Fruit fly (Drosophila melanogaster) whole organism, embryonic: ENCODE results near the gene Diedel2.
A peak's percentile ranks its signal among the peaks of the same experiment; 100 is the strongest.

Experiments
- Aef1 ChIP-seq: fragments of 200-800 bp; sonication (Bioruptor generic); IDR thresholded peaks from 3 replicates; pipeline ENCODE4 v1.3.6; 2022; ENCODE audit warnings: missing biosample characterization, missing genetic modification characterization
- Awh ChIP-seq: fragments of 200-800 bp; sonication (Bioruptor generic); IDR thresholded peaks from 2 replicates; pipeline ENCODE4, ENCODE4 v1.3.6; 2022; ENCODE audit warnings: missing biosample characterization, missing genetic modification characterization
- CG12391 ChIP-seq: fragments of 200-800 bp; sonication (Bioruptor generic); optimal IDR thresholded peaks from 3 replicates; lab custom pipeline; 2018; ENCODE audit warnings: missing biosample characterization, mild to moderate bottlenecking, missing genetic modification characterization, moderate library complexity
- CG12744 ChIP-seq: fragments of 200-800 bp; sonication (Bioruptor generic); optimal IDR thresholded peaks from 2 replicates; lab custom pipeline; 2016; ENCODE audit warnings: missing biosample characterization, missing genetic modification characterization
- CG13123 ChIP-seq: fragments of 200-800 bp; sonication (Bioruptor generic); optimal IDR thresholded peaks from 2 replicates; lab custom pipeline; 2016; ENCODE audit warnings: missing biosample characterization, missing genetic modification characterization
- CG18599 ChIP-seq: fragments of 200-800 bp; sonication (Bioruptor generic); optimal IDR thresholded peaks from 3 replicates; lab custom pipeline; 2017; ENCODE audit warnings: missing biosample characterization, missing genetic modification characterization, mild to moderate bottlenecking, moderate library complexity, missing genetic modification reagents
- CG2712 ChIP-seq: fragments of 200-800 bp; optimal IDR thresholded peaks from 3 replicates; lab custom pipeline; 2019; ENCODE audit warnings: missing biosample characterization, mild to moderate bottlenecking, missing genetic modification characterization, moderate library complexity
- CG33213 ChIP-seq: fragments of 200-800 bp; sonication (Bioruptor generic); optimal IDR thresholded peaks from 3 replicates; lab custom pipeline; 2016; ENCODE audit warnings: missing biosample characterization, missing genetic modification characterization
- CG3726 ChIP-seq: fragments of 200-800 bp; sonication (Bioruptor generic); IDR thresholded peaks from 3 replicates; pipeline ENCODE4, ENCODE4 v1.3.6; 2022; ENCODE audit warnings: missing biosample characterization, missing genetic modification characterization
- CG8765 ChIP-seq: fragments of 200-800 bp; sonication (Bioruptor generic); IDR thresholded peaks from 2 replicates; pipeline ENCODE4 v1.3.6; 2022; ENCODE audit warnings: missing biosample characterization, missing genetic modification characterization
- CG8924 ChIP-seq: fragments of 200-800 bp; optimal IDR thresholded peaks from 3 replicates; lab custom pipeline; 2019; ENCODE audit warnings: missing biosample characterization, mild to moderate bottlenecking, missing genetic modification characterization, moderate library complexity
- CTCF ChIP-seq: fragments of 200-800 bp; sonication (Bioruptor generic); optimal IDR thresholded peaks from 2 replicates; lab custom pipeline; 2017; ENCODE audit warnings: missing biosample characterization, mild to moderate bottlenecking, missing genetic modification characterization, moderate library complexity
- D ChIP-seq, 2 experiments: fragments of 200-800 bp in 1 of 2; fragments of >200 bp in 1 of 2; sonication (Bioruptor generic) in 1 of 2; optimal IDR thresholded peaks; 2 replicates in 1 of 2; 3 replicates in 1 of 2; lab custom pipeline; 2017; ENCODE audit warnings: mild to moderate bottlenecking in 1 of 2, missing biosample characterization in 1 of 2, missing genetic modification characterization in 1 of 2, missing genetic modification reagents in 1 of 2
- Deaf1 ChIP-seq: fragments of 200-800 bp; optimal IDR thresholded peaks from 3 replicates; lab custom pipeline; 2019; ENCODE audit warnings: missing biosample characterization, mild to moderate bottlenecking, missing genetic modification characterization, moderate library complexity
- E2f2 ChIP-seq: fragments of 200-800 bp; sonication (Bioruptor generic); IDR thresholded peaks from 2 replicates; pipeline ENCODE4 v1.3.6; 2022; ENCODE audit warnings: missing biosample characterization, missing genetic modification characterization
- ERR ChIP-seq: fragments of 200-800 bp; sonication (Bioruptor generic); optimal IDR thresholded peaks from 2 replicates; lab custom pipeline; 2016; ENCODE audit warnings: missing biosample characterization, missing genetic modification characterization
- Gug ChIP-seq: fragments of 200-800 bp; sonication (Bioruptor generic); IDR thresholded peaks from 4 replicates; pipeline ENCODE4 v1.3.6; 2022; ENCODE audit warnings: missing biosample characterization, missing genetic modification characterization
- Hr3 ChIP-seq: fragments of 200-800 bp; sonication (Bioruptor generic); optimal IDR thresholded peaks from 3 replicates; lab custom pipeline; 2016; ENCODE audit warnings: missing biosample characterization, missing genetic modification characterization
- Med ChIP-seq: fragments of 200-800 bp; sonication (Bioruptor generic); peaks from one replicate; lab custom pipeline; 2016; ENCODE audit warnings: missing biosample characterization, missing genetic modification characterization, mild to moderate bottlenecking, inconsistent platforms, moderate library complexity
- NC2α ChIP-seq: fragments of 200-800 bp; sonication (Bioruptor generic); optimal IDR thresholded peaks from 2 replicates; lab custom pipeline; 2016; ENCODE audit warnings: missing biosample characterization, missing genetic modification characterization
- Neu2 ChIP-seq: fragments of 200-800 bp; sonication (Bioruptor generic); optimal IDR thresholded peaks from 3 replicates; lab custom pipeline; 2016; ENCODE audit warnings: missing biosample characterization, missing genetic modification characterization, borderline replicate concordance
- Oaz ChIP-seq: fragments of 200-800 bp; sonication (Bioruptor generic); IDR thresholded peaks from 2 replicates; pipeline ENCODE4 v1.3.6; 2022; ENCODE audit warnings: missing biosample characterization, missing genetic modification characterization
- Opbp ChIP-seq: fragments of 200-800 bp; sonication (Bioruptor generic); IDR thresholded peaks from 3 replicates; pipeline ENCODE4 v1.3.6; 2022; ENCODE audit warnings: missing biosample characterization, missing genetic modification characterization; ENCODE audit not compliant: partially characterized antibody
- abd-A ChIP-seq: fragments of 200-800 bp; sonication (Bioruptor generic); optimal IDR thresholded peaks from 3 replicates; lab custom pipeline; 2019; ENCODE audit warnings: missing biosample characterization, mild to moderate bottlenecking, missing genetic modification characterization, moderate library complexity
- ac ChIP-seq: fragments of 200-800 bp; sonication (Bioruptor generic); optimal IDR thresholded peaks from 3 replicates; lab custom pipeline; 2017; ENCODE audit warnings: missing biosample characterization, mild to moderate bottlenecking, missing genetic modification characterization
- ase ChIP-seq: fragments of 200-800 bp; sonication (Bioruptor generic); IDR thresholded peaks from 3 replicates; pipeline ENCODE4 v1.3.6; 2022; ENCODE audit warnings: missing biosample characterization, missing genetic modification characterization
- ci ChIP-seq: fragments of 200-800 bp; sonication (Bioruptor generic); IDR thresholded peaks from 3 replicates; pipeline ENCODE4 v1.3.6; 2022; ENCODE audit warnings: missing biosample characterization, missing genetic modification characterization
- crol ChIP-seq: fragments of 200-800 bp; sonication (Bioruptor generic); IDR thresholded peaks from 2 replicates; pipeline ENCODE4 v1.3.6; 2022; ENCODE audit warnings: missing biosample characterization, missing genetic modification characterization
- gsb-n ChIP-seq: fragments of 200-800 bp; sonication (Bioruptor generic); optimal IDR thresholded peaks from 3 replicates; lab custom pipeline; 2018; ENCODE audit warnings: missing biosample characterization, mild to moderate bottlenecking, missing genetic modification characterization
- h ChIP-seq: fragments of >200 bp; optimal IDR thresholded peaks from 2 replicates; lab custom pipeline; 2017
- ken ChIP-seq: fragments of 200-800 bp; sonication (Bioruptor generic); IDR thresholded peaks from 3 replicates; pipeline ENCODE4 v1.3.6; 2022; ENCODE audit warnings: missing biosample characterization, missing genetic modification characterization
- lab ChIP-seq: fragments of 200-800 bp; sonication (Bioruptor generic); optimal IDR thresholded peaks from 3 replicates; lab custom pipeline; 2017; ENCODE audit warnings: missing biosample characterization, missing genetic modification characterization, mild to moderate bottlenecking, moderate library complexity, missing genetic modification reagents
- lilli ChIP-seq: fragments of 200-800 bp; sonication (Bioruptor generic); optimal IDR thresholded peaks from 3 replicates; lab custom pipeline; 2016; ENCODE audit warnings: missing biosample characterization, missing genetic modification characterization
- peb ChIP-seq: fragments of 200-800 bp; sonication (Bioruptor generic); IDR thresholded peaks from 2 replicates; pipeline ENCODE4 v1.3.6; 2022; ENCODE audit warnings: missing biosample characterization, missing genetic modification characterization
- pfk ChIP-seq: fragments of 200-800 bp; sonication (Bioruptor generic); optimal IDR thresholded peaks from 2 replicates; lab custom pipeline; 2018; ENCODE audit warnings: missing biosample characterization, mild to moderate bottlenecking, missing genetic modification characterization, moderate library complexity
- prd ChIP-seq, 3 experiments: fragments of >200 bp in 2 of 3; fragments of 200-800 bp in 1 of 3; sonication (Bioruptor generic) in 1 of 3; optimal IDR thresholded peaks in 2 of 3; IDR thresholded peaks in 1 of 3; 2 replicates in 2 of 3; 3 replicates in 1 of 3; pipeline versions ENCODE4 v1.3.6 to Lab custom; 2017 to 2022; ENCODE audit warnings: missing biosample characterization in 1 of 3, missing genetic modification characterization in 1 of 3
- pzg ChIP-seq: fragments of 200-800 bp; sonication (Bioruptor generic); optimal IDR thresholded peaks from 3 replicates; lab custom pipeline; 2018; ENCODE audit warnings: missing biosample characterization, mild to moderate bottlenecking, missing genetic modification characterization, moderate library complexity
- sens ChIP-seq: fragments of 200-800 bp; sonication (Bioruptor generic); peaks from one replicate; lab custom pipeline; 2016; ENCODE audit warnings: missing biosample characterization, missing genetic modification characterization
- seq ChIP-seq: fragments of 200-800 bp; sonication (Bioruptor generic); IDR thresholded peaks from 2 replicates; pipeline ENCODE4 v1.3.6; 2022; ENCODE audit warnings: missing biosample characterization, missing genetic modification characterization
- sisA ChIP-seq: fragments of 200-800 bp; sonication (Bioruptor generic); IDR thresholded peaks from 2 replicates; pipeline ENCODE4 v1.3.6; 2022; ENCODE audit warnings: missing biosample characterization, missing genetic modification characterization
- slou ChIP-seq: fragments of 200-800 bp; sonication (Bioruptor generic); optimal IDR thresholded peaks from 3 replicates; lab custom pipeline; 2016; ENCODE audit warnings: missing biosample characterization, missing genetic modification characterization
- tll ChIP-seq, 2 experiments: fragments of 200-800 bp in 1 of 2; fragments of >200 bp in 1 of 2; sonication (Bioruptor generic) in 1 of 2; optimal IDR thresholded peaks; 2 replicates each; lab custom pipeline; 2017 to 2019; ENCODE audit warnings: missing biosample characterization in 2 of 2, missing genetic modification characterization in 2 of 2, mild to moderate bottlenecking in 1 of 2, moderate library complexity in 1 of 2
- twi ChIP-seq: fragments of 200-800 bp; optimal IDR thresholded peaks from 2 replicates; lab custom pipeline; 2019; ENCODE audit warnings: missing biosample characterization, mild to moderate bottlenecking, missing genetic modification characterization, moderate library complexity
- vvl ChIP-seq: fragments of 200-800 bp; sonication (Bioruptor generic); IDR thresholded peaks from 2 replicates; pipeline ENCODE4 v1.3.6; 2022; ENCODE audit warnings: missing biosample characterization, missing genetic modification characterization
- zen ChIP-seq: fragments of 200-800 bp; sonication (Bioruptor generic); optimal IDR thresholded peaks from 3 replicates; lab custom pipeline; 2018; ENCODE audit warnings: missing biosample characterization, mild to moderate bottlenecking, missing genetic modification characterization, moderate library complexity
- zen2 ChIP-seq: fragments of 200-800 bp; sonication (Bioruptor generic); IDR thresholded peaks from 3 replicates; pipeline ENCODE4 v1.3.6; 2022; ENCODE audit warnings: missing biosample characterization, missing genetic modification characterization; ENCODE audit not compliant: partially characterized antibody
- zfh1 ChIP-seq: fragments of 200-800 bp; sonication (Bioruptor generic); IDR thresholded peaks from 3 replicates; pipeline ENCODE4 v1.3.6; 2022; ENCODE audit warnings: missing biosample characterization, missing genetic modification characterization

The Diedel2 gene

DNA sequence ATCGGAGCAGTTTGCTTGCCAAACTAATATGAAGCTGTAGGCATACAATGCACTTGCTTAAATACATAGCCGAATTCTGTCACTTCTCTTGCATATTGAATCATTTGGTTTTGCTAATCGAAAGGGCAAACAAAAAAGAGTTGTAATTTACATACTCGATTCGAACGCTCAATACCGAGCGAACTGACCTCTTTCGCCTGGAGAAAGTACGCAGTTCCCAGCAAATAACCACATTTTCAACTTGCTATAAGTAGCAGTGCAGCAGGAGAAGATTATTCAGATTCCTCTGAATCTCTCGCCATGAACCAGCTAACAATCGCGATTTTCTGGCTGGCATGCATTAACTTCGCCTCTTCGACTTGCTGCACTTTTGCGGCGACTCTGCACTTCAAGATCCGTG lies at the start of gene Diedel2:
Gene Diedel2 (plus strand): TSS at position 301 of the 400 bp plus-strand sequence.
- TF ChIP-seq CG8765 (GFP tag; lab: Robert Waterston, UW) (no peak), tll (GFP tag; optimal IDR thresholded peaks at IDR 0.05; lab: Kevin White, UChicago) (no peak), CG18599 (no peak), Aef1 (GFP tag; lab: Robert Waterston, UW) (no peak), Opbp (GFP tag; lab: Robert Waterston, UW) (no peak), seq (GFP tag; lab: Robert Waterston, UW) (no peak), h (no peak), Hr3 (GFP tag; lab: Kevin White, UChicago) (no peak), CG3726 (no peak), CG33213 (GFP tag; lab: Kevin White, UChicago) (no peak), lilli (no peak), ken (GFP tag; lab: Robert Waterston, UW) (no peak), Neu2 (GFP tag; lab: Kevin White, UChicago) (no peak), Oaz (GFP tag; lab: Robert Waterston, UW) (no peak), Gug (GFP tag; lab: Robert Waterston, UW) (no peak), CG2712 (tag; lab: Kevin White, UChicago) (no peak), NC2α (GFP tag; lab: Kevin White, UChicago) (no peak)

DNA sequence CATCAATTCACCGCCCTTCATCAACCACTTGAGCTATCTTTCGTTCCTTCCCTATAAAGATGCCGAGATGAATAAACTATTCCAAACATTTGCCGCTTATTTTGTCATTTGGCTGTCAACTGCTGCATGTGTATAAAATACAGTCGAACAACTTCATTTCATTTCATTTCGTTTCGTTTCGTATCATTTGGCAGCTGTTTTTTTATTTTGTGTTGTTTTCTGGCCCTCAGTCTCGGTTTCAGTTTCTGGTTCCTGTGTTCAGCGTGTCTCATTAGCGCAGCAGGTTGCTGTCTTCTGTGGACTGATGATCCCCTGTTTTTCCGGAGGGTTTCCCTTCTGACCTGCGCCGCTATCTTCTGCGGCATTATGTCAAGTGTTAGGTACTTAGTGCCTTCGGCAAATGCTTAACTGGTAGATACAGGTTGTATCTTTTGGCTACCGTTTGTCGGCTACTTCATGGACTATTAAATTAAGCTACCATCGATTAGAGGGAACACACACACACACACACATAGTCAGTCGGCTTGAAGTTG lies 48.8 kb upstream of the Diedel2 start:
- TF ChIP-seq D (optimal IDR thresholded peaks at IDR 0.05; lab: Kevin White, UChicago) (peak; percentile 48), D (GFP tag; optimal IDR thresholded peaks at IDR 0.05; lab: Kevin White, UChicago) (no peak), zen (tag; lab: Kevin White, UChicago) (peak; percentile 93), pfk (GFP tag; lab: Kevin White, UChicago) (peak; percentile 86), ac (GFP tag; lab: Kevin White, UChicago) (peak; percentile 73), prd (optimal IDR thresholded peaks at IDR 0.05; lab: Kevin White, UChicago) (no peak), prd (GFP tag; IDR thresholded peaks at IDR 0.05; lab: Robert Waterston, UW) (peak; percentile 44; the same call in 1 of the 3 replicates), slou (GFP tag; lab: Kevin White, UChicago) (no peak), twi (tag; lab: Kevin White, UChicago) (peak; percentile 16), ERR (GFP tag; lab: Kevin White, UChicago) (no peak), tll (GFP tag; optimal IDR thresholded peaks at IDR 0.05; lab: Kevin White, UChicago) (peak in 1 of 2 experiments; percentile 7), CG12744 (GFP tag; lab: Kevin White, UChicago) (no peak)
- TF ChIP-seq, all 482 proteins: peak for 7

DNA sequence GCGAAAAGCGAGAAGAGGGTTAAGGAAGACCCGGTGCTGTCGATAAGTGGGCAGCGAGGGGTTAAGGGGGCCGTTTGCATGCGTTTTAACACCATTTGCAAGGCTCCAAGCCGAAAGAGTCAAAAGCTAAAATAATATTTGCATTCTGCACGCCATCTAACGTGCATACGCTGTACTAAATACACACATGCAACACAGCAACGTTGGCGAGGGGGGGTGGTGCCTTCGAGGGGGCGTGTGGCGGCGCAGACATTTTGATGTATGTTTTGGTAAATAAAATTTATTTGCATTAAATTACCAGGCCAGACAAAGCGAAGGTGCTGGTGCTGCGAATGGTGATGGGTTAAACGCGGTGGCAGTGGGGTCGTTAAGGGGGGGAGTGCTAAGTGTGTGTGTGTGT lies 47.9 kb upstream of the Diedel2 start:
- TF ChIP-seq CTCF (GFP tag; lab: Kevin White, UChicago) (peak; percentile 77), ase (GFP tag; lab: Robert Waterston, UW) (0 out of 3 replicates have a peak, but pooled peaks have one; percentile 34), Med (GFP tag; lab: Kevin White, UChicago) (peak; percentile 36), crol (peak; percentile 66), lab (GFP tag; lab: Kevin White, UChicago) (no peak), Deaf1 (tag; lab: Kevin White, UChicago) (no peak), sens (GFP tag; lab: Kevin White, UChicago) (peak; percentile 25)

DNA sequence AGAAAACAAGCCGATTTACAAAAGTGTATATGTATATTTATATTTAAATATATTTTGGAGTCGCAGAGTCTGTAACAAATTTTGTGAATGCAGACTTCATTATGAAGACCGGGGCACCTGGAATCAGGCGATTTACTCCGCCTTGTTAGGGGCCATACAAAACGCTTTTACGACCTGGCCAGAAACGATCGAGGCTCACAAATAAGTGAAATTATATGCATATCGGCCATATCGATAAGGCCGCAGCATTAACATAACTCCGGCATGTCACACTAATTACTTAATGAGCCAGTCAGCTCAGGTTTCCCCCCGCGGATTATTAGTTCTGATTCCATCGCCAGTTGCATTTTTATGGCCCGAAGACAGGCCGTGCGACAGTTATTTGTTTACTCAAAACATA lies 45.7 kb upstream of the Diedel2 start:
- no peak for TF ChIP-seq ci
- peak; percentile 96 for TF ChIP-seq Awh
- TF ChIP-seq zfh1 = no peak
- peak; percentile 64 for TF ChIP-seq gsb-n (tag; lab: Kevin White, UChicago)
- no peak for TF ChIP-seq zen2 (GFP tag; lab: Robert Waterston, UW)
- no peak for TF ChIP-seq CG13123 (GFP tag; lab: Kevin White, UChicago)
- TF ChIP-seq E2f2 (GFP tag; lab: Robert Waterston, UW) = no peak
- TF ChIP-seq CG8924 (tag; lab: Kevin White, UChicago) = no peak
- no peak for TF ChIP-seq CG12391 (tag; lab: Kevin White, UChicago)
- TF ChIP-seq abd-A (tag; lab: Kevin White, UChicago) = peak; percentile 76
- peak; percentile 30; the same call in 1 of the 2 replicates for TF ChIP-seq vvl (GFP tag; lab: Robert Waterston, UW)
- no peak for TF ChIP-seq peb (GFP tag; lab: Robert Waterston, UW)
- no peak for TF ChIP-seq pzg (GFP tag; lab: Kevin White, UChicago)
- no peak for TF ChIP-seq sisA
- TF ChIP-seq, all 482 proteins: peak for 4
